Worm (Caenorhabditis elegans) whole organism, young adult: ENCODE data around the gene B0513.4.

ENCODE experiments used
- C06A6.2 ChIP-seq: fragments of 200-800 bp; sonication (Bioruptor generic); conservative IDR thresholded peaks from 2 replicates; pipeline ENCODE4 v1.3.6; 2022; ENCODE audit warnings: missing genetic modification characterization, missing compliant biosample characterization
- F23B12.7 ChIP-seq: sonication (generic microtip); optimal IDR thresholded peaks from 2 replicates; lab custom pipeline; 2017; ENCODE audit warnings: missing genetic modification characterization, mild to moderate bottlenecking, missing compliant biosample characterization, antibody characterized with exemption, moderate library complexity; ENCODE audit not compliant: insufficient read depth
- F55B11.4 ChIP-seq: sonication (generic microtip); optimal IDR thresholded peaks from 2 replicates; lab custom pipeline; 2016; ENCODE audit warnings: missing compliant biosample characterization, missing genetic modification characterization, borderline replicate concordance; ENCODE audit not compliant: insufficient read depth
- K12H6.12 ChIP-seq: fragments of 200-800 bp; sonication (Bioruptor generic); optimal IDR thresholded peaks from 2 replicates; lab custom pipeline; 2018; ENCODE audit warnings: mild to moderate bottlenecking, missing genetic modification characterization, missing compliant biosample characterization
- Y67H2A.10 ChIP-seq: fragments of 200-800 bp; sonication (Bioruptor generic); conservative IDR thresholded peaks from 2 replicates; pipeline ENCODE4 v1.3.6; 2022; ENCODE audit warnings: missing genetic modification reagents, missing genetic modification characterization, missing compliant biosample characterization
- Y79H2A.3 ChIP-seq: fragments of 200-800 bp; sonication (Bioruptor generic); conservative IDR thresholded peaks from 2 replicates; pipeline ENCODE4 v1.3.6; 2022; ENCODE audit warnings: missing genetic modification reagents, missing genetic modification characterization, missing compliant biosample characterization
- aptf-3 ChIP-seq: fragments of 200-800 bp; sonication (Bioruptor generic); IDR thresholded peaks from 2 replicates; pipeline ENCODE4 v1.3.6; 2022; ENCODE audit warnings: missing genetic modification characterization, missing compliant biosample characterization
- attf-5 ChIP-seq: fragments of 200-800 bp; sonication (Bioruptor generic); optimal IDR thresholded peaks from 2 replicates; lab custom pipeline; 2018; ENCODE audit warnings: mild to moderate bottlenecking, missing genetic modification characterization, missing compliant biosample characterization
- attf-6 ChIP-seq: fragments of 200-800 bp; sonication (Bioruptor generic); IDR thresholded peaks from 2 replicates; pipeline ENCODE4 v1.3.6; 2022; ENCODE audit warnings: missing genetic modification reagents, missing genetic modification characterization, missing compliant biosample characterization
- cebp-1 ChIP-seq, 2 experiments: fragments of 200-800 bp in 1 of 2; sonication (Bioruptor generic) in 1 of 2; sonication (generic microtip) in 1 of 2; IDR thresholded peaks in 1 of 2; optimal IDR thresholded peaks in 1 of 2; 2 replicates each; pipeline versions ENCODE4 v1.3.6 to Lab custom; 2017 to 2022; ENCODE audit warnings: missing compliant biosample characterization in 2 of 2, missing genetic modification characterization in 2 of 2, mild to moderate bottlenecking in 1 of 2, missing genetic modification reagents in 1 of 2, moderate library complexity in 1 of 2
- ceh-79 ChIP-seq: sonication (generic microtip); optimal IDR thresholded peaks from 2 replicates; lab custom pipeline; 2017; ENCODE audit warnings: mild to moderate bottlenecking, missing genetic modification characterization, missing compliant biosample characterization
- die-1 ChIP-seq: sonication (generic microtip); optimal IDR thresholded peaks from 2 replicates; lab custom pipeline; 2016; ENCODE audit warnings: missing genotype, mild to moderate bottlenecking, missing genetic modification characterization, missing compliant biosample characterization
- gei-17 ChIP-seq: fragments of 200-800 bp; sonication (Bioruptor generic); optimal IDR thresholded peaks from 2 replicates; lab custom pipeline; 2018; ENCODE audit warnings: mild to moderate bottlenecking, missing genetic modification characterization, missing compliant biosample characterization
- hmg-1.2 ChIP-seq: fragments of 200-800 bp; sonication (Bioruptor generic); IDR thresholded peaks from 2 replicates; pipeline ENCODE4 v1.3.6; 2022; ENCODE audit warnings: missing genetic modification reagents, missing genetic modification characterization, missing compliant biosample characterization
- hmg-20 ChIP-seq: fragments of 200-800 bp; sonication (Bioruptor generic); IDR thresholded peaks from 2 replicates; pipeline ENCODE4 v1.3.6; 2022; ENCODE audit warnings: missing genetic modification reagents, missing genetic modification characterization, missing compliant biosample characterization
- lir-1 ChIP-seq: fragments of 200-800 bp; sonication (Bioruptor generic); conservative IDR thresholded peaks from 2 replicates; pipeline ENCODE4 v1.3.6; 2022; ENCODE audit warnings: missing genetic modification reagents, missing genetic modification characterization, missing compliant biosample characterization
- lsl-1 ChIP-seq: fragments of 200-800 bp; sonication (Bioruptor generic); optimal IDR thresholded peaks from 2 replicates; lab custom pipeline; 2018; ENCODE audit warnings: mild to moderate bottlenecking, missing genetic modification characterization, moderate library complexity, missing compliant biosample characterization
- lsy-27 ChIP-seq: sonication (generic microtip); optimal IDR thresholded peaks from 2 replicates; lab custom pipeline; 2017; ENCODE audit warnings: missing genetic modification characterization, mild to moderate bottlenecking, missing compliant biosample characterization, antibody characterized with exemption, missing genotype, borderline replicate concordance; ENCODE audit not compliant: insufficient read depth
- madf-10 ChIP-seq: sonication (generic microtip); optimal IDR thresholded peaks from 2 replicates; lab custom pipeline; 2016; ENCODE audit warnings: mild to moderate bottlenecking, missing genetic modification characterization, missing compliant biosample characterization
- madf-3 ChIP-seq: fragments of 200-800 bp; sonication (Bioruptor generic); IDR thresholded peaks from 2 replicates; pipeline ENCODE4 v1.3.6; 2022; ENCODE audit warnings: missing genetic modification reagents, missing genetic modification characterization, missing compliant biosample characterization
- madf-6 ChIP-seq: fragments of 200-800 bp; sonication (Bioruptor generic); IDR thresholded peaks from 2 replicates; pipeline ENCODE4 v1.3.6; 2022; ENCODE audit warnings: missing genetic modification reagents, missing genetic modification characterization, missing compliant biosample characterization
- mxl-1 ChIP-seq: sonication (generic microtip); optimal IDR thresholded peaks from 2 replicates; lab custom pipeline; 2016; ENCODE audit warnings: missing genetic modification characterization, missing compliant biosample characterization
- nfya-1 ChIP-seq: sonication (generic microtip); optimal IDR thresholded peaks from 2 replicates; lab custom pipeline; 2017; ENCODE audit warnings: antibody characterized with exemption, missing compliant biosample characterization, missing genetic modification characterization, borderline replicate concordance; ENCODE audit not compliant: insufficient read depth
- nfyb-1 ChIP-seq: fragments of 200-800 bp; sonication (Bioruptor generic); IDR thresholded peaks from 2 replicates; pipeline ENCODE4 v1.3.6; 2022; ENCODE audit warnings: missing genetic modification reagents, missing genetic modification characterization, missing compliant biosample characterization
- pbrm-1 ChIP-seq: fragments of 200-800 bp; sonication (Bioruptor generic); IDR thresholded peaks from 2 replicates; pipeline ENCODE4 v1.3.6; 2022; ENCODE audit warnings: missing genetic modification reagents, missing genetic modification characterization, missing compliant biosample characterization
- rcor-1 ChIP-seq: fragments of 200-800 bp; sonication (Bioruptor generic); IDR thresholded peaks from 2 replicates; pipeline ENCODE4 v1.3.6; 2022; ENCODE audit warnings: missing genetic modification reagents, missing genetic modification characterization, missing compliant biosample characterization
- rec-8 ChIP-seq, 2 experiments: sonication (generic microtip); optimal IDR thresholded peaks; 2 replicates each; lab custom pipeline; 2016; ENCODE audit warnings: mild to moderate bottlenecking in 2 of 2, missing genetic modification characterization in 2 of 2, missing genetic modification reagents in 2 of 2, missing genotype in 2 of 2, missing biosample characterization in 1 of 2, missing compliant biosample characterization in 1 of 2, moderate library complexity in 1 of 2
- rpc-1 ChIP-seq, 2 experiments: fragments of 150-350 bp in 1 of 2; sonication (generic microtip) in 1 of 2; optimal IDR thresholded peaks; 2 replicates each; lab custom pipeline; 2014 to 2018; ENCODE audit warnings: missing biosample characterization in 1 of 2, missing genetic modification characterization in 1 of 2, missing genetic modification reagents in 1 of 2, missing genotype in 1 of 2
- sea-2 ChIP-seq: fragments of 200-800 bp; sonication (Bioruptor generic); IDR thresholded peaks from 2 replicates; pipeline ENCODE4 v1.3.6; 2022; ENCODE audit warnings: missing genetic modification characterization, missing compliant biosample characterization
- snpc-1.1 ChIP-seq: sonication (generic microtip); optimal IDR thresholded peaks from 2 replicates; lab custom pipeline; 2017; ENCODE audit warnings: missing genetic modification characterization, mild to moderate bottlenecking, missing compliant biosample characterization, antibody characterized with exemption, moderate library complexity, missing genotype, missing genetic modification reagents; ENCODE audit not compliant: insufficient read depth
- snpc-4 ChIP-seq, 5 experiments: fragments of 150-350 bp in 1 of 5; sonication (generic microtip) in 4 of 5; optimal IDR thresholded peaks; 2 replicates each; lab custom pipeline; 2014 to 2018; ENCODE audit warnings: missing genetic modification characterization in 5 of 5, missing biosample characterization in 3 of 5, antibody characterized with exemption in 2 of 5, mild to moderate bottlenecking in 2 of 5, missing compliant biosample characterization in 2 of 5, missing genotype in 2 of 5, moderate library complexity in 2 of 5, missing genetic modification reagents in 1 of 5
- sptf-2 ChIP-seq: fragments of 200-800 bp; sonication (Bioruptor generic); optimal IDR thresholded peaks from 2 replicates; lab custom pipeline; 2018; ENCODE audit warnings: mild to moderate bottlenecking, missing genetic modification characterization, missing compliant biosample characterization
- tbp1 ChIP-seq: fragments of 200-800 bp; sonication (Bioruptor generic); optimal IDR thresholded peaks from 2 replicates; lab custom pipeline; 2018; ENCODE audit warnings: mild to moderate bottlenecking, missing genetic modification characterization, missing compliant biosample characterization
- xnd-1 ChIP-seq: sonication (generic microtip); optimal IDR thresholded peaks from 2 replicates; lab custom pipeline; 2016; ENCODE audit warnings: missing genotype, missing genetic modification reagents, missing genetic modification characterization, missing compliant biosample characterization
- zim-3 ChIP-seq: sonication (generic microtip); optimal IDR thresholded peaks from 2 replicates; lab custom pipeline; 2017; ENCODE audit warnings: mild to moderate bottlenecking, missing genetic modification characterization, moderate library complexity, missing compliant biosample characterization
- ztf-18 ChIP-seq: sonication (generic microtip); optimal IDR thresholded peaks from 2 replicates; lab custom pipeline; 2016; ENCODE audit warnings: missing genotype, mild to moderate bottlenecking, missing genetic modification characterization, missing compliant biosample characterization
- ztf-22 ChIP-seq: fragments of 200-800 bp; sonication (Bioruptor generic); optimal IDR thresholded peaks from 2 replicates; lab custom pipeline; 2018; ENCODE audit warnings: mild to moderate bottlenecking, missing genetic modification characterization, moderate library complexity, missing compliant biosample characterization
- ztf-25 ChIP-seq: fragments of 200-800 bp; sonication (Bioruptor generic); IDR thresholded peaks from 2 replicates; pipeline ENCODE4 v1.3.6; 2022; ENCODE audit warnings: missing genetic modification reagents, missing genetic modification characterization, missing compliant biosample characterization
- ztf-26 ChIP-seq: sonication (generic microtip); optimal IDR thresholded peaks from 2 replicates; lab custom pipeline; 2017; ENCODE audit warnings: missing genetic modification characterization, missing compliant biosample characterization
- ztf-3 ChIP-seq: fragments of 200-800 bp; sonication (Bioruptor generic); optimal IDR thresholded peaks from 2 replicates; lab custom pipeline; 2018; ENCODE audit warnings: mild to moderate bottlenecking, missing genetic modification characterization, missing compliant biosample characterization
- ztf-6 ChIP-seq: fragments of 200-800 bp; sonication (Bioruptor generic); IDR thresholded peaks from 2 replicates; pipeline ENCODE4 v1.3.6; 2022; ENCODE audit warnings: missing genetic modification reagents, missing genetic modification characterization, missing compliant biosample characterization

Gene B0513.4

ce11 chrIV:13884875-13885274 lies 4.9 kb downstream of the B0513.4 start:
- TF ChIP-seq hmg-1.2 (GFP tag; lab: Robert Waterston, UW) (peak; percentile 68), lsl-1 (GFP tag; lab: Kevin White, UChicago) (peak; percentile 6), snpc-1.1 (tag; lab: Kevin White, UChicago) (peak; percentile 30), attf-6 (GFP tag; lab: Robert Waterston, UW) (peak; percentile 94), tbp1 (GFP tag; lab: Kevin White, UChicago) (peak; percentile 1), snpc-4 (GFP tag; optimal IDR thresholded peaks at IDR 0.05; lab: Kevin White, UChicago) (peak; percentile 29), snpc-4 (tag; optimal IDR thresholded peaks at IDR 0.05; lab: Kevin White, UChicago) (peak in 2 of 4 experiments; percentile 38 to 89), pbrm-1 (GFP tag; lab: Robert Waterston, UW) (peak; percentile 73)

- TF ChIP-seq aptf-3 (GFP tag; lab: Robert Waterston, UW) (0 out of 2 replicates have a peak, but pooled peaks have one; percentile 44), rec-8 (tag; optimal IDR thresholded peaks at IDR 0.05; lab: Kevin White, UChicago) (peak in 1 of 2 experiments; percentile 28), lir-1 (GFP tag; lab: Robert Waterston, UW) (peak; percentile 94), C06A6.2 (peak; percentile 68), nfyb-1 (GFP tag; lab: Robert Waterston, UW) (peak; percentile 90), ztf-18 (tag; lab: Kevin White, UChicago) (peak; percentile 84), ztf-26 (tag; lab: Kevin White, UChicago) (peak; percentile 87), mxl-1 (tag; lab: Kevin White, UChicago) (no peak), xnd-1 (no peak), zim-3 (tag; lab: Kevin White, UChicago) (no peak), sea-2 (GFP tag; lab: Robert Waterston, UW) (0 out of 2 replicates have a peak, but pooled peaks have one; percentile 23), lsy-27 (tag; lab: Kevin White, UChicago) (no peak), die-1 (peak; percentile 74), nfya-1 (tag; lab: Kevin White, UChicago) (no peak), ztf-3 (GFP tag; lab: Kevin White, UChicago) (peak; percentile 75), ztf-6 (GFP tag; lab: Robert Waterston, UW) (0 out of 2 replicates have a peak, but pooled peaks have one; percentile 31), cebp-1 (GFP tag; IDR thresholded peaks at IDR 0.05; lab: Robert Waterston, UW) (peak; percentile 66), cebp-1 (tag; optimal IDR thresholded peaks at IDR 0.05; lab: Kevin White, UChicago) (peak; percentile 88), pbrm-1 (GFP tag; lab: Robert Waterston, UW) (peak; percentile 78; the same call in 1 of the 2 replicates), hmg-20 (GFP tag; lab: Robert Waterston, UW) (peak; percentile 56; the same call in 1 of the 2 replicates), ztf-22 (GFP tag; lab: Kevin White, UChicago) (peak; percentile 33), madf-6 (GFP tag; lab: Robert Waterston, UW) (0 out of 2 replicates have a peak, but pooled peaks have one; percentile 28), sptf-2 (GFP tag; lab: Kevin White, UChicago) (no peak), attf-5 (GFP tag; lab: Kevin White, UChicago) (peak; percentile 94), ceh-79 (tag; lab: Kevin White, UChicago) (peak; percentile 62), madf-3 (GFP tag; lab: Robert Waterston, UW) (0 out of 2 replicates have a peak, but pooled peaks have one; percentile 48), rcor-1 (peak; percentile 44; the same call in 1 of the 2 replicates), F55B11.4 (tag; lab: Kevin White, UChicago) (no peak), ztf-25 (GFP tag; lab: Robert Waterston, UW) (no peak), gei-17 (peak; percentile 52), K12H6.12 (tag; lab: Kevin White, UChicago) (peak; percentile 96), Y67H2A.10 (GFP tag; lab: Robert Waterston, UW) (peak; percentile 84), F23B12.7 (tag; lab: Kevin White, UChicago) (peak; percentile 43), Y79H2A.3 (no peak), rpc-1 (optimal IDR thresholded peaks at IDR 0.05; lab: Kevin White, UChicago) (no peak), rpc-1 (tag; optimal IDR thresholded peaks at IDR 0.05; lab: Kevin White, UChicago) (no peak), madf-10 (tag; lab: Kevin White, UChicago) (peak; percentile 95)
Observed at ce11 chrIV:13887408-13888163, 7.6 kb downstream of the B0513.4 start, which contains the start of gene lin-66. Gene lin-66, plus strand, starts transcription at chrIV:13888079.
